Fruit fly (Drosophila melanogaster): Measurements from ENCODE around the gene CG17219.

The CG17219 gene

DNA sequence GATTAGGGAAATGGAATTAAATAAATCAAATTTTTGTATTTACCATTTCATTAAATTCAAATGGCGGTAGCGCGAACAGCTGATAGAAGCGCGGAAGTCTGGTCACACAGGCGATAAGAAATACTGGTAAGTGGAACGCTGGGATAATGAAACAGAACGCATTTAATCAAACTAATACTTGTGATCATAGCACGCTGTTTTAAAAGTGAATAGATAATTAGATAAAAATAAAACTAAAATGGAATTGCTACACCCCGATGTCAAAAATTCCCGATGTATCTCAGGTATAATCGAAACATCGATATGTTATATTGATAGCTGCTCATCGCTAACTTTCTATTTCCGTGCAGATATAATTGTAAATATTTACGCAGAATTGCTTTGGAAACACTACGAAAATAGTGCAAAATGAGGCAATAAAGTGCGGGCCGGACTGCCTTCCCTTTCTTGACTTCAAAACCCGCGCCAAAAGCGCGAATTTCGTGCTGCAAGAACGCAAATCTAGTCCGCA is 36.3 kb upstream of the CG17219 start, which contains the start of the genes okr and CG3558 (continued):
- TF ChIP-seq CG3995 (GFP tag; optimal IDR thresholded peaks at IDR 0.05) (no peak), Trl (optimal IDR thresholded peaks at IDR 0.05) (no peak), Trl (GFP tag; optimal IDR thresholded peaks at IDR 0.05) (no peak), odd (GFP tag; optimal IDR thresholded peaks at IDR 0.05) (no peak), pfk (GFP tag; optimal IDR thresholded peaks at IDR 0.05) (peak; percentile 94), Ets97D (GFP tag; optimal IDR thresholded peaks at IDR 0.05) (peak; percentile 48), CG7786 (GFP tag; optimal IDR thresholded peaks at IDR 0.05) (no peak), CG11398 (GFP tag; optimal IDR thresholded peaks at IDR 0.05) (no peak), bigmax (GFP tag; optimal IDR thresholded peaks at IDR 0.05) (no peak), rib (GFP tag; IDR thresholded peaks at IDR 0.05) (no peak), Hr78 (GFP tag; optimal IDR thresholded peaks at IDR 0.05) (no peak), otp (GFP tag; IDR thresholded peaks at IDR 0.05) (no peak), Rfx (GFP tag; IDR thresholded peaks at IDR 0.05) (no peak), grau (tag; optimal IDR thresholded peaks at IDR 0.05) (peak; percentile 24), Elba2 (GFP tag; optimal IDR thresholded peaks at IDR 0.05) (peak; percentile 47), inv (GFP tag; IDR thresholded peaks at IDR 0.05; ENCODE audit: partially characterized antibody) (peak; percentile 72), Bdp1 (GFP tag; optimal IDR thresholded peaks at IDR 0.05) (no peak), sna (GFP tag; IDR thresholded peaks at IDR 0.05; ENCODE audit: partially characterized antibody) (peak; percentile 77), hkb (optimal IDR thresholded peaks at IDR 0.05) (no peak), hkb (GFP tag; IDR thresholded peaks at IDR 0.05) (no peak), fru (optimal IDR thresholded peaks at IDR 0.05) (no peak), CG3163 (GFP tag; optimal IDR thresholded peaks at IDR 0.05) (no peak), hb (GFP tag; IDR thresholded peaks at IDR 0.05; ENCODE audit: partially characterized antibody) (peak; percentile 66; the same call in 2 of the 3 replicates), CG15514 (GFP tag; optimal IDR thresholded peaks at IDR 0.05) (no peak), HLH3B (GFP tag; IDR thresholded peaks at IDR 0.05) (no peak), cg (GFP tag; optimal IDR thresholded peaks at IDR 0.05) (no peak), C15 (GFP tag; IDR thresholded peaks at IDR 0.05) (no peak), CG3838 (GFP tag; optimal IDR thresholded peaks at IDR 0.05) (no peak), PHDP (tag; optimal IDR thresholded peaks at IDR 0.05) (no peak), CG6272 (GFP tag; IDR thresholded peaks at IDR 0.05) (no peak), ase (GFP tag; IDR thresholded peaks at IDR 0.05) (no peak), hth (optimal IDR thresholded peaks at IDR 0.05) (no peak), Doc3 (GFP tag; IDR thresholded peaks at IDR 0.05; ENCODE audit: partially characterized antibody) (peak; percentile 86), CG7372 (GFP tag; IDR thresholded peaks at IDR 0.05) (no peak), CG4282 (GFP tag; optimal IDR thresholded peaks at IDR 0.05) (no peak), CG18599 (GFP tag; optimal IDR thresholded peaks at IDR 0.05) (no peak), ems (GFP tag; optimal IDR thresholded peaks at IDR 0.05) (no peak), CG14667 (GFP tag; IDR thresholded peaks at IDR 0.05) (no peak), fd64A (GFP tag; optimal IDR thresholded peaks at IDR 0.05) (peak; percentile 29), ham (GFP tag; IDR thresholded peaks at IDR 0.05) (no peak), CG13424 (tag; optimal IDR thresholded peaks at IDR 0.05) (no peak), CG18011 (GFP tag; optimal IDR thresholded peaks at IDR 0.05) (no peak), CG1603 (tag; optimal IDR thresholded peaks at IDR 0.05) (peak; percentile 82), eve (GFP tag; optimal IDR thresholded peaks at IDR 0.05) (no peak), sc (optimal IDR thresholded peaks at IDR 0.05) (no peak), sc (GFP tag; optimal IDR thresholded peaks at IDR 0.05) (no peak), Sox102F (GFP tag; optimal IDR thresholded peaks at IDR 0.05) (no peak), Sin3A (optimal IDR thresholded peaks at IDR 0.05) (peak; percentile 63), sob (GFP tag; IDR thresholded peaks at IDR 0.05) (no peak), bowl (GFP tag; IDR thresholded peaks at IDR 0.05) (no peak), CG9797 (GFP tag; optimal IDR thresholded peaks at IDR 0.05) (peak; percentile 83), CG16815 (GFP tag; optimal IDR thresholded peaks at IDR 0.05) (no peak), CG18262 (tag; optimal IDR thresholded peaks at IDR 0.05) (peak; percentile 1)

Measured in whole organism, embryonic.